Fruit fly (Drosophila melanogaster) whole organism, embryonic: Measurements from ENCODE around the gene Acat1.

ENCODE experiments used
- Adf1 ChIP-seq: fragments of 200-800 bp; sonication (Bioruptor generic); IDR thresholded peaks from 2 replicates; pipeline ENCODE4 v1.3.6; 2022; ENCODE audit warnings: missing biosample characterization, missing genetic modification characterization
- CG10267 ChIP-seq: fragments of 200-800 bp; sonication (Bioruptor generic); optimal IDR thresholded peaks from 2 replicates; lab custom pipeline; 2018; ENCODE audit warnings: missing biosample characterization, mild to moderate bottlenecking, missing genetic modification characterization, moderate library complexity
- CG10565 ChIP-seq: fragments of 200-800 bp; sonication (Bioruptor generic); optimal IDR thresholded peaks from 3 replicates; lab custom pipeline; 2016; ENCODE audit warnings: missing biosample characterization, mild to moderate bottlenecking, missing genetic modification characterization
- CG11085 ChIP-seq: fragments of 200-800 bp; sonication (Bioruptor generic); IDR thresholded peaks from 2 replicates; pipeline ENCODE4 v1.3.6; 2022; ENCODE audit warnings: missing biosample characterization, missing genetic modification characterization
- CG11398 ChIP-seq: fragments of 200-800 bp; sonication (Bioruptor generic); optimal IDR thresholded peaks from 2 replicates; lab custom pipeline; 2016; ENCODE audit warnings: missing biosample characterization, missing genetic modification characterization
- CG11504 ChIP-seq: fragments of 200-800 bp; sonication (Bioruptor generic); optimal IDR thresholded peaks from 3 replicates; lab custom pipeline; 2019; ENCODE audit warnings: missing biosample characterization, mild to moderate bottlenecking, missing genetic modification characterization, moderate library complexity
- CG11695 ChIP-seq: fragments of 200-800 bp; sonication (Bioruptor generic); IDR thresholded peaks from 3 replicates; pipeline ENCODE4 v1.3.6; 2022; ENCODE audit warnings: missing biosample characterization, missing genetic modification characterization
- CG11696 ChIP-seq: fragments of 200-800 bp; sonication (Bioruptor generic); IDR thresholded peaks from 2 replicates; pipeline ENCODE4 v1.3.6; 2022; ENCODE audit warnings: missing biosample characterization, missing genetic modification characterization
- CG11723 ChIP-seq: fragments of 200-800 bp; sonication (Bioruptor generic); optimal IDR thresholded peaks from 2 replicates; lab custom pipeline; 2017; ENCODE audit warnings: missing biosample characterization, mild to moderate bottlenecking, missing genetic modification characterization
- CG12104 ChIP-seq: fragments of 200-800 bp; sonication (Bioruptor generic); optimal IDR thresholded peaks from 3 replicates; lab custom pipeline; 2016; ENCODE audit warnings: missing biosample characterization, missing genetic modification characterization
- CG12769 ChIP-seq: fragments of 200-800 bp; sonication (Bioruptor generic); optimal IDR thresholded peaks from 2 replicates; lab custom pipeline; 2019; ENCODE audit warnings: missing biosample characterization, mild to moderate bottlenecking, missing genetic modification characterization, moderate library complexity
- CG13894 ChIP-seq: fragments of 200-800 bp; sonication (Bioruptor generic); optimal IDR thresholded peaks from 3 replicates; lab custom pipeline; 2018; ENCODE audit warnings: missing biosample characterization, mild to moderate bottlenecking, missing genetic modification characterization, moderate library complexity
- CG15696 ChIP-seq: fragments of 200-800 bp; sonication (Bioruptor generic); optimal IDR thresholded peaks from 2 replicates; lab custom pipeline; 2019; ENCODE audit warnings: missing biosample characterization, mild to moderate bottlenecking, missing genetic modification characterization, moderate library complexity
- CG17328 ChIP-seq: fragments of 200-800 bp; sonication (Bioruptor generic); IDR thresholded peaks from 2 replicates; pipeline ENCODE4 v1.3.6; 2022; ENCODE audit warnings: missing biosample characterization, missing genetic modification characterization
- CG17802 ChIP-seq: fragments of 200-800 bp; sonication (Bioruptor generic); optimal IDR thresholded peaks from 2 replicates; lab custom pipeline; 2018; ENCODE audit warnings: missing biosample characterization, mild to moderate bottlenecking, missing genetic modification characterization, moderate library complexity
- CG18011 ChIP-seq: fragments of 200-800 bp; sonication (Bioruptor generic); optimal IDR thresholded peaks from 2 replicates; lab custom pipeline; 2017; ENCODE audit warnings: missing biosample characterization, missing genetic modification characterization, mild to moderate bottlenecking, moderate library complexity, missing genotype
- CG2199 ChIP-seq: fragments of 200-800 bp; sonication (Bioruptor generic); IDR thresholded peaks from 3 replicates; pipeline ENCODE4 v1.3.6; 2022; ENCODE audit warnings: missing biosample characterization, missing genetic modification characterization
- CG3407 ChIP-seq: fragments of 200-800 bp; sonication (Bioruptor generic); optimal IDR thresholded peaks from 2 replicates; lab custom pipeline; 2018; ENCODE audit warnings: missing biosample characterization, mild to moderate bottlenecking, missing genetic modification characterization
- CG3995 ChIP-seq: fragments of 200-800 bp; sonication (Bioruptor generic); optimal IDR thresholded peaks from 3 replicates; lab custom pipeline; 2016; ENCODE audit warnings: missing biosample characterization, missing genetic modification characterization
- CG4360 ChIP-seq: fragments of 200-800 bp; sonication (Bioruptor generic); IDR thresholded peaks from 2 replicates; pipeline ENCODE4 v1.3.6; 2022; ENCODE audit warnings: missing biosample characterization, missing genetic modification characterization
- CG6254 ChIP-seq: fragments of 200-800 bp; sonication (Bioruptor generic); optimal IDR thresholded peaks from 3 replicates; lab custom pipeline; 2017; ENCODE audit warnings: mild to moderate bottlenecking, missing biosample characterization, missing genetic modification reagents, missing genetic modification characterization
- CG6854 ChIP-seq: fragments of 200-800 bp; sonication (Bioruptor generic); optimal IDR thresholded peaks from 3 replicates; lab custom pipeline; 2017; ENCODE audit warnings: missing biosample characterization, mild to moderate bottlenecking, missing genetic modification characterization
- CG7786 ChIP-seq: fragments of 200-800 bp; sonication (Bioruptor generic); optimal IDR thresholded peaks from 2 replicates; lab custom pipeline; 2016; ENCODE audit warnings: missing biosample characterization, missing genetic modification characterization
- CG7928 ChIP-seq: fragments of 200-800 bp; sonication (Bioruptor generic); optimal IDR thresholded peaks from 2 replicates; lab custom pipeline; 2017; ENCODE audit warnings: missing biosample characterization, mild to moderate bottlenecking, missing genetic modification characterization
- CG8359 ChIP-seq: fragments of 200-800 bp; sonication (Bioruptor generic); optimal IDR thresholded peaks from 2 replicates; lab custom pipeline; 2017; ENCODE audit warnings: missing biosample characterization, mild to moderate bottlenecking, missing genetic modification characterization, borderline replicate concordance
- CG9609 ChIP-seq: fragments of 200-800 bp; sonication (Bioruptor generic); optimal IDR thresholded peaks from 3 replicates; lab custom pipeline; 2016; ENCODE audit warnings: missing biosample characterization, missing genetic modification characterization
- Chrac-16 ChIP-seq: fragments of 200-800 bp; sonication (Bioruptor generic); optimal IDR thresholded peaks from 3 replicates; lab custom pipeline; 2016; ENCODE audit warnings: missing biosample characterization, missing genetic modification characterization
- Dad ChIP-seq: fragments of 200-800 bp; sonication (Bioruptor generic); optimal IDR thresholded peaks from 3 replicates; lab custom pipeline; 2016; ENCODE audit warnings: missing biosample characterization, missing genetic modification characterization
- Dbx ChIP-seq: fragments of 200-800 bp; sonication (Bioruptor generic); IDR thresholded peaks from 3 replicates; pipeline ENCODE4 v1.3.6; 2022; ENCODE audit warnings: missing biosample characterization, missing genetic modification characterization
- Fer3 ChIP-seq: fragments of 200-800 bp; sonication (Bioruptor generic); optimal IDR thresholded peaks from 2 replicates; lab custom pipeline; 2018; ENCODE audit warnings: missing biosample characterization, mild to moderate bottlenecking, missing genetic modification characterization, moderate library complexity
- H2.0 ChIP-seq: fragments of 200-800 bp; sonication (Bioruptor generic); IDR thresholded peaks from 2 replicates; pipeline ENCODE4 v1.3.6; 2022; ENCODE audit warnings: missing biosample characterization, missing genetic modification characterization
- Hand ChIP-seq: fragments of 200-800 bp; sonication (Bioruptor generic); optimal IDR thresholded peaks from 2 replicates; lab custom pipeline; 2017; ENCODE audit warnings: mild to moderate bottlenecking, missing biosample characterization, missing genetic modification reagents, missing genetic modification characterization
- Hr39 ChIP-seq: fragments of >200 bp; optimal IDR thresholded peaks from 2 replicates; lab custom pipeline; 2017
- Mad ChIP-seq: fragments of 200-800 bp; sonication (Bioruptor generic); optimal IDR thresholded peaks from 2 replicates; lab custom pipeline; 2016; ENCODE audit warnings: missing biosample characterization, missing genetic modification characterization
- NfI ChIP-seq: fragments of 200-800 bp; sonication (Bioruptor generic); optimal IDR thresholded peaks from 3 replicates; lab custom pipeline; 2018; ENCODE audit warnings: missing biosample characterization, mild to moderate bottlenecking, missing genetic modification characterization, moderate library complexity
- Tbp ChIP-seq: fragments of >200 bp; optimal IDR thresholded peaks from 2 replicates; lab custom pipeline; 2018; ENCODE audit warnings: missing biosample characterization, missing genetic modification characterization
- bsh ChIP-seq, 2 experiments: fragments of 200-800 bp; sonication (Bioruptor generic); optimal IDR thresholded peaks; 2 replicates each; lab custom pipeline; 2017 to 2018; ENCODE audit warnings: mild to moderate bottlenecking in 2 of 2, missing biosample characterization in 2 of 2, missing genetic modification characterization in 2 of 2, moderate library complexity in 1 of 2
- chm ChIP-seq: fragments of 200-800 bp; sonication (Bioruptor generic); IDR thresholded peaks from 2 replicates; pipeline ENCODE4 v1.3.6; 2022; ENCODE audit warnings: missing biosample characterization, missing genetic modification characterization
- crc ChIP-seq: fragments of 200-800 bp; sonication (Bioruptor generic); optimal IDR thresholded peaks from 2 replicates; lab custom pipeline; 2016; ENCODE audit warnings: missing biosample characterization, missing genetic modification characterization
- dimm ChIP-seq: fragments of 200-800 bp; sonication (Bioruptor generic); IDR thresholded peaks from 2 replicates; pipeline ENCODE4 v1.3.6; 2022; ENCODE audit warnings: missing biosample characterization, missing genetic modification characterization
- dm ChIP-seq: fragments of 200-800 bp; sonication (Bioruptor generic); optimal IDR thresholded peaks from 3 replicates; lab custom pipeline; 2016; ENCODE audit warnings: missing biosample characterization, missing genetic modification characterization
- en ChIP-seq: fragments of 200-800 bp; sonication (Bioruptor generic); optimal IDR thresholded peaks from 2 replicates; lab custom pipeline; 2016; ENCODE audit warnings: missing biosample characterization, missing genetic modification characterization
- hbn ChIP-seq: fragments of 200-800 bp; sonication (Bioruptor generic); IDR thresholded peaks from 2 replicates; pipeline ENCODE4 v1.3.6; 2022; ENCODE audit warnings: missing biosample characterization, missing genetic modification characterization; ENCODE audit not compliant: partially characterized antibody
- her ChIP-seq: fragments of 200-800 bp; sonication (Bioruptor generic); optimal IDR thresholded peaks from 2 replicates; lab custom pipeline; 2016; ENCODE audit warnings: missing biosample characterization, missing genetic modification characterization
- hth ChIP-seq: fragments of >200 bp; optimal IDR thresholded peaks from 2 replicates; lab custom pipeline; 2017; ENCODE audit warnings: inconsistent platforms
- insv ChIP-seq, 2 experiments: fragments of 200-800 bp; sonication (Bioruptor generic); optimal IDR thresholded peaks; 3 replicates each; lab custom pipeline; 2016 to 2018; ENCODE audit warnings: missing biosample characterization in 2 of 2, missing genetic modification characterization in 2 of 2
- peb ChIP-seq: fragments of 200-800 bp; sonication (Bioruptor generic); IDR thresholded peaks from 2 replicates; pipeline ENCODE4 v1.3.6; 2022; ENCODE audit warnings: missing biosample characterization, missing genetic modification characterization
- prd ChIP-seq, 3 experiments: fragments of >200 bp in 2 of 3; fragments of 200-800 bp in 1 of 3; sonication (Bioruptor generic) in 1 of 3; optimal IDR thresholded peaks in 2 of 3; IDR thresholded peaks in 1 of 3; 2 replicates in 2 of 3; 3 replicates in 1 of 3; pipeline versions ENCODE4 v1.3.6 to Lab custom; 2017 to 2022; ENCODE audit warnings: missing biosample characterization in 1 of 3, missing genetic modification characterization in 1 of 3
- rib ChIP-seq: fragments of 200-800 bp; sonication (Bioruptor generic); IDR thresholded peaks from 2 replicates; pipeline ENCODE4 v1.3.6; 2022; ENCODE audit warnings: missing biosample characterization, missing genetic modification characterization
- ro ChIP-seq: fragments of 200-800 bp; sonication (Bioruptor generic); IDR thresholded peaks from 2 replicates; pipeline ENCODE4 v1.3.6; 2022; ENCODE audit warnings: missing biosample characterization, missing genetic modification characterization
- sim ChIP-seq: fragments of 200-800 bp; sonication (Bioruptor generic); IDR thresholded peaks from 2 replicates; pipeline ENCODE4 v1.3.6; 2022; ENCODE audit warnings: missing biosample characterization, missing genetic modification characterization
- z ChIP-seq: fragments of 200-800 bp; sonication (Bioruptor generic); IDR thresholded peaks from 3 replicates; pipeline ENCODE4 v1.3.6; 2022; ENCODE audit warnings: missing biosample characterization, missing genetic modification characterization

Gene Acat1

dm6 chrX:7909482-7909881 is 20.9 kb upstream of the Acat1 start (continued):
- 0 out of 3 replicates have a peak, but pooled peaks have one; percentile 21 for TF ChIP-seq CG11695
- no peak for TF ChIP-seq CG11085
- no peak for TF ChIP-seq CG6854 (GFP tag; lab: Kevin White, UChicago)
- TF ChIP-seq Chrac-16 (GFP tag; lab: Kevin White, UChicago), result no peak
- TF ChIP-seq H2.0, result no peak
- TF ChIP-seq dm (GFP tag; lab: Kevin White, UChicago), result no peak
- TF ChIP-seq peb (GFP tag; lab: Robert Waterston, UW), result no peak
- TF ChIP-seq CG11723, result no peak
- no peak for TF ChIP-seq Hand (GFP tag; lab: Kevin White, UChicago)
- no peak for TF ChIP-seq her (GFP tag; lab: Kevin White, UChicago)
- TF ChIP-seq CG10565 (GFP tag; lab: Kevin White, UChicago), result no peak
- no peak for TF ChIP-seq CG2199
- no peak for TF ChIP-seq rib (GFP tag; lab: Robert Waterston, UW)
- TF ChIP-seq CG17802 (tag; lab: Kevin White, UChicago), result no peak
- TF ChIP-seq Mad, result no peak
- TF ChIP-seq Dad (GFP tag; lab: Kevin White, UChicago), result no peak
- no peak for TF ChIP-seq CG11696 (GFP tag; lab: Robert Waterston, UW)
- TF ChIP-seq CG8359 (GFP tag; lab: Kevin White, UChicago), result no peak
- no peak for TF ChIP-seq Adf1 (GFP tag; lab: Robert Waterston, UW)
- peak; percentile 20 for TF ChIP-seq CG7786
- TF ChIP-seq bsh (GFP tag; optimal IDR thresholded peaks at IDR 0.05; lab: Kevin White, UChicago), result peak in 1 of 2 experiments; percentile 29
- no peak for TF ChIP-seq hth (lab: Kevin White, UChicago)
- no peak for TF ChIP-seq insv (GFP tag; optimal IDR thresholded peaks at IDR 0.05; lab: Kevin White, UChicago)
- TF ChIP-seq CG6254, result no peak
- no peak for TF ChIP-seq CG12769 (tag; lab: Kevin White, UChicago)
- TF ChIP-seq CG13894 (tag; lab: Kevin White, UChicago), result no peak
- TF ChIP-seq CG4360 (GFP tag; lab: Robert Waterston, UW), result no peak
- TF ChIP-seq CG18011 (GFP tag; lab: Kevin White, UChicago), result no peak
- TF ChIP-seq Tbp, result no peak
- no peak for TF ChIP-seq CG12104 (GFP tag; lab: Kevin White, UChicago)
- TF ChIP-seq CG11398 (GFP tag; lab: Kevin White, UChicago), result no peak
- no peak for TF ChIP-seq Hr39 (lab: Kevin White, UChicago)
- no peak for TF ChIP-seq NfI
- no peak for TF ChIP-seq dimm (GFP tag; lab: Robert Waterston, UW)
- TF ChIP-seq CG3407 (GFP tag; lab: Kevin White, UChicago), result no peak
- no peak for TF ChIP-seq CG9609 (GFP tag; lab: Kevin White, UChicago)
- TF ChIP-seq CG7928 (GFP tag; lab: Kevin White, UChicago), result no peak
- TF ChIP-seq ro (GFP tag; lab: Robert Waterston, UW), result no peak
- no peak for TF ChIP-seq CG3995
- no peak for TF ChIP-seq CG15696
- TF ChIP-seq hbn (GFP tag; lab: Robert Waterston, UW), result no peak
- no peak for TF ChIP-seq crc (GFP tag; lab: Kevin White, UChicago)
- TF ChIP-seq z, result no peak
- no peak for TF ChIP-seq en (GFP tag; lab: Kevin White, UChicago)
- TF ChIP-seq CG11504, result no peak
- no peak for TF ChIP-seq prd (optimal IDR thresholded peaks at IDR 0.05; lab: Kevin White, UChicago)
- TF ChIP-seq prd (GFP tag; IDR thresholded peaks at IDR 0.05; lab: Robert Waterston, UW), result peak; percentile 56
- TF ChIP-seq chm (GFP tag; lab: Robert Waterston, UW), result 0 out of 2 replicates have a peak, but pooled peaks have one; percentile 51
- no peak for TF ChIP-seq Dbx (GFP tag; lab: Robert Waterston, UW)
- no peak for TF ChIP-seq CG10267 (tag; lab: Kevin White, UChicago)
- TF ChIP-seq Fer3 (tag; lab: Kevin White, UChicago), result peak; percentile 3
- no peak for TF ChIP-seq sim (GFP tag; lab: Robert Waterston, UW)
- TF ChIP-seq CG17328 (GFP tag; lab: Robert Waterston, UW), result no peak
